Fruit fly (Drosophila melanogaster) whole organism, embryonic: Measurements from ENCODE around the gene Mst57Db.
A peak's percentile ranks its signal among the peaks of the same experiment; 100 is the strongest.

Experiments used
- BtbVII ChIP-seq: fragments of 200-800 bp; sonication (Bioruptor generic); optimal IDR thresholded peaks from 3 replicates; lab custom pipeline; 2017; ENCODE audit warnings: missing biosample characterization, mild to moderate bottlenecking, missing genetic modification characterization
- CG10209 ChIP-seq: fragments of 200-800 bp; sonication (Bioruptor generic); optimal IDR thresholded peaks from 3 replicates; lab custom pipeline; 2017; ENCODE audit warnings: missing biosample characterization, mild to moderate bottlenecking, missing genetic modification characterization, missing genetic modification reagents
- CG10565 ChIP-seq: fragments of 200-800 bp; sonication (Bioruptor generic); optimal IDR thresholded peaks from 3 replicates; lab custom pipeline; 2016; ENCODE audit warnings: missing biosample characterization, mild to moderate bottlenecking, missing genetic modification characterization
- CG11504 ChIP-seq: fragments of 200-800 bp; sonication (Bioruptor generic); optimal IDR thresholded peaks from 3 replicates; lab custom pipeline; 2019; ENCODE audit warnings: missing biosample characterization, mild to moderate bottlenecking, missing genetic modification characterization, moderate library complexity
- CG11560 ChIP-seq: fragments of 200-800 bp; sonication (Bioruptor generic); IDR thresholded peaks from 3 replicates; pipeline ENCODE4 v1.3.6; 2022; ENCODE audit warnings: missing biosample characterization, missing genetic modification characterization
- CG11723 ChIP-seq: fragments of 200-800 bp; sonication (Bioruptor generic); optimal IDR thresholded peaks from 2 replicates; lab custom pipeline; 2017; ENCODE audit warnings: missing biosample characterization, mild to moderate bottlenecking, missing genetic modification characterization
- CG12104 ChIP-seq: fragments of 200-800 bp; sonication (Bioruptor generic); optimal IDR thresholded peaks from 3 replicates; lab custom pipeline; 2016; ENCODE audit warnings: missing biosample characterization, missing genetic modification characterization
- CG13296 ChIP-seq: fragments of 200-800 bp; sonication (Bioruptor generic); optimal IDR thresholded peaks from 3 replicates; lab custom pipeline; 2018; ENCODE audit warnings: missing biosample characterization, mild to moderate bottlenecking, missing genetic modification characterization
- CG14860 ChIP-seq: fragments of 200-800 bp; sonication (Bioruptor generic); IDR thresholded peaks from 3 replicates; pipeline ENCODE4 v1.3.6; 2022; ENCODE audit warnings: missing biosample characterization, missing genetic modification characterization; ENCODE audit not compliant: partially characterized antibody
- CG14965 ChIP-seq: fragments of 200-800 bp; sonication (Bioruptor generic); optimal IDR thresholded peaks from 2 replicates; lab custom pipeline; 2016; ENCODE audit warnings: missing biosample characterization, missing genetic modification characterization, borderline replicate concordance
- CG15514 ChIP-seq: fragments of 200-800 bp; sonication (Bioruptor generic); optimal IDR thresholded peaks from 3 replicates; lab custom pipeline; 2017; ENCODE audit warnings: missing biosample characterization, missing genetic modification characterization, mild to moderate bottlenecking, moderate library complexity, missing genetic modification reagents
- CG17328 ChIP-seq: fragments of 200-800 bp; sonication (Bioruptor generic); IDR thresholded peaks from 2 replicates; pipeline ENCODE4 v1.3.6; 2022; ENCODE audit warnings: missing biosample characterization, missing genetic modification characterization
- CG17612 ChIP-seq: fragments of 200-800 bp; sonication (Bioruptor generic); IDR thresholded peaks from 2 replicates; pipeline ENCODE4 v1.3.6; 2022; ENCODE audit warnings: missing biosample characterization, missing genetic modification characterization
- CG17802 ChIP-seq: fragments of 200-800 bp; sonication (Bioruptor generic); optimal IDR thresholded peaks from 2 replicates; lab custom pipeline; 2018; ENCODE audit warnings: missing biosample characterization, mild to moderate bottlenecking, missing genetic modification characterization, moderate library complexity
- CG18619 ChIP-seq: fragments of 200-800 bp; sonication (Bioruptor generic); optimal IDR thresholded peaks from 3 replicates; lab custom pipeline; 2017; ENCODE audit warnings: missing biosample characterization, mild to moderate bottlenecking, missing genetic modification characterization
- CG2120 ChIP-seq: fragments of 200-800 bp; sonication (Bioruptor generic); optimal IDR thresholded peaks from 3 replicates; lab custom pipeline; 2016; ENCODE audit warnings: missing biosample characterization, missing genetic modification characterization
- CG30431 ChIP-seq: fragments of 200-800 bp; sonication (Bioruptor generic); optimal IDR thresholded peaks from 2 replicates; lab custom pipeline; 2017; ENCODE audit warnings: missing biosample characterization, missing genetic modification characterization
- CG3065 ChIP-seq: fragments of 200-800 bp; sonication (Bioruptor generic); optimal IDR thresholded peaks from 2 replicates; lab custom pipeline; 2016; ENCODE audit warnings: missing biosample characterization, missing genetic modification characterization
- CG3281 ChIP-seq: fragments of 200-800 bp; sonication (Bioruptor generic); optimal IDR thresholded peaks from 3 replicates; lab custom pipeline; 2017; ENCODE audit warnings: missing biosample characterization, mild to moderate bottlenecking, missing genetic modification characterization
- CG33213 ChIP-seq: fragments of 200-800 bp; sonication (Bioruptor generic); optimal IDR thresholded peaks from 3 replicates; lab custom pipeline; 2016; ENCODE audit warnings: missing biosample characterization, missing genetic modification characterization
- CG7372 ChIP-seq: fragments of 200-800 bp; sonication (Bioruptor generic); IDR thresholded peaks from 2 replicates; pipeline ENCODE4 v1.3.6; 2022; ENCODE audit warnings: missing biosample characterization, missing genetic modification characterization
- CG8478 ChIP-seq: fragments of >200 bp; optimal IDR thresholded peaks from 2 replicates; lab custom pipeline; 2018
- CG8944 ChIP-seq: fragments of 200-800 bp; sonication (Bioruptor generic); optimal IDR thresholded peaks from 3 replicates; lab custom pipeline; 2016; ENCODE audit warnings: missing biosample characterization, missing genetic modification characterization
- CTCF ChIP-seq: fragments of 200-800 bp; sonication (Bioruptor generic); optimal IDR thresholded peaks from 2 replicates; lab custom pipeline; 2017; ENCODE audit warnings: missing biosample characterization, mild to moderate bottlenecking, missing genetic modification characterization, moderate library complexity
- Dbx ChIP-seq: fragments of 200-800 bp; sonication (Bioruptor generic); IDR thresholded peaks from 3 replicates; pipeline ENCODE4 v1.3.6; 2022; ENCODE audit warnings: missing biosample characterization, missing genetic modification characterization
- Dp ChIP-seq: fragments of 200-800 bp; sonication (Bioruptor generic); optimal IDR thresholded peaks from 2 replicates; lab custom pipeline; 2018; ENCODE audit warnings: missing biosample characterization, mild to moderate bottlenecking, missing genetic modification characterization, moderate library complexity
- Ets97D ChIP-seq: fragments of 200-800 bp; sonication (Bioruptor generic); optimal IDR thresholded peaks from 3 replicates; lab custom pipeline; 2016; ENCODE audit warnings: missing biosample characterization, missing genetic modification characterization
- Hr3 ChIP-seq: fragments of 200-800 bp; sonication (Bioruptor generic); optimal IDR thresholded peaks from 3 replicates; lab custom pipeline; 2016; ENCODE audit warnings: missing biosample characterization, missing genetic modification characterization
- MBD-R2 ChIP-seq: fragments of 200-800 bp; sonication (Bioruptor generic); IDR thresholded peaks from 2 replicates; pipeline ENCODE4 v1.3.6; 2022; ENCODE audit warnings: missing biosample characterization, missing genetic modification characterization
- Nf-YA ChIP-seq: fragments of 200-800 bp; sonication (Bioruptor generic); IDR thresholded peaks from 2 replicates; pipeline ENCODE4 v1.3.6; 2022; ENCODE audit warnings: missing biosample characterization, missing genetic modification characterization
- Stat92E ChIP-seq, 3 experiments: fragments of >200 bp in 2 of 3; fragments of 200-800 bp in 1 of 3; sonication (Bioruptor generic) in 1 of 3; optimal IDR thresholded peaks; 2 replicates each; lab custom pipeline; 2017 to 2019; ENCODE audit warnings: missing biosample characterization in 3 of 3, missing genetic modification characterization in 3 of 3, mild to moderate bottlenecking in 1 of 3, moderate library complexity in 1 of 3
- chinmo ChIP-seq: fragments of 200-800 bp; sonication (Bioruptor generic); IDR thresholded peaks from 4 replicates; pipeline ENCODE4 v1.3.6; 2022; ENCODE audit warnings: missing biosample characterization, missing genetic modification characterization; ENCODE audit not compliant: partially characterized antibody
- disco-r ChIP-seq: fragments of 200-800 bp; sonication (Bioruptor generic); optimal IDR thresholded peaks from 2 replicates; lab custom pipeline; 2016; ENCODE audit warnings: missing biosample characterization, missing genetic modification characterization
- emc ChIP-seq: fragments of 200-800 bp; sonication (Bioruptor generic); optimal IDR thresholded peaks from 2 replicates; lab custom pipeline; 2016; ENCODE audit warnings: missing biosample characterization, missing genetic modification characterization
- ewg ChIP-seq: fragments of 200-800 bp; sonication (Bioruptor generic); optimal IDR thresholded peaks from 3 replicates; lab custom pipeline; 2017; ENCODE audit warnings: mild to moderate bottlenecking, missing biosample characterization, missing genetic modification reagents, missing genetic modification characterization
- fd3F ChIP-seq: fragments of 200-800 bp; sonication (Bioruptor generic); optimal IDR thresholded peaks from 2 replicates; lab custom pipeline; 2018; ENCODE audit warnings: missing biosample characterization, mild to moderate bottlenecking, missing genetic modification characterization, moderate library complexity
- ham ChIP-seq: fragments of 200-800 bp; sonication (Bioruptor generic); IDR thresholded peaks from 2 replicates; pipeline ENCODE4 v1.3.6; 2022; ENCODE audit warnings: missing biosample characterization, missing genetic modification characterization
- hkb ChIP-seq, 2 experiments: fragments of 200-800 bp in 1 of 2; fragments of >200 bp in 1 of 2; sonication (Bioruptor generic) in 1 of 2; IDR thresholded peaks in 1 of 2; optimal IDR thresholded peaks in 1 of 2; 2 replicates each; pipeline versions ENCODE4 v1.3.6 to Lab custom; 2017 to 2022; ENCODE audit warnings: missing biosample characterization in 1 of 2, missing genetic modification characterization in 1 of 2
- jigr1 ChIP-seq: fragments of 200-800 bp; sonication (Bioruptor generic); IDR thresholded peaks from 3 replicates; pipeline ENCODE4 v1.3.6; 2022; ENCODE audit warnings: missing biosample characterization, missing genetic modification characterization
- lab ChIP-seq: fragments of 200-800 bp; sonication (Bioruptor generic); optimal IDR thresholded peaks from 3 replicates; lab custom pipeline; 2017; ENCODE audit warnings: missing biosample characterization, missing genetic modification characterization, mild to moderate bottlenecking, moderate library complexity, missing genetic modification reagents
- p53 ChIP-seq: fragments of 200-800 bp; sonication (Bioruptor generic); optimal IDR thresholded peaks from 2 replicates; lab custom pipeline; 2016; ENCODE audit warnings: missing biosample characterization, missing genetic modification characterization
- phol ChIP-seq: fragments of 200-800 bp; sonication (Bioruptor generic); optimal IDR thresholded peaks from 3 replicates; lab custom pipeline; 2018; ENCODE audit warnings: missing biosample characterization, mild to moderate bottlenecking, missing genetic modification characterization, moderate library complexity
- sens ChIP-seq: fragments of 200-800 bp; sonication (Bioruptor generic); peaks from one replicate; lab custom pipeline; 2016; ENCODE audit warnings: missing biosample characterization, missing genetic modification characterization
- sens-2 ChIP-seq: fragments of 200-800 bp; sonication (Bioruptor generic); IDR thresholded peaks from 2 replicates; pipeline ENCODE4 v1.3.6; 2022; ENCODE audit warnings: missing biosample characterization, missing genetic modification characterization
- sna ChIP-seq: fragments of 200-800 bp; sonication (Bioruptor generic); IDR thresholded peaks from 2 replicates; pipeline ENCODE4 v1.3.6; 2022; ENCODE audit warnings: missing biosample characterization, missing genetic modification characterization; ENCODE audit not compliant: partially characterized antibody
- unpg ChIP-seq: fragments of 200-800 bp; sonication (Bioruptor generic); optimal IDR thresholded peaks from 3 replicates; lab custom pipeline; 2018; ENCODE audit warnings: missing biosample characterization, mild to moderate bottlenecking, missing genetic modification characterization, moderate library complexity
- vnd ChIP-seq: fragments of 200-800 bp; sonication (Bioruptor generic); IDR thresholded peaks from 3 replicates; pipeline ENCODE4 v1.3.6; 2022; ENCODE audit warnings: missing biosample characterization, missing genetic modification characterization; ENCODE audit not compliant: partially characterized antibody
- wdn ChIP-seq: fragments of 200-800 bp; sonication (Bioruptor generic); IDR thresholded peaks from 2 replicates; pipeline ENCODE4 v1.3.6; 2022; ENCODE audit warnings: missing biosample characterization, missing genetic modification characterization
- yki ChIP-seq: fragments of >200 bp; optimal IDR thresholded peaks from 3 replicates; lab custom pipeline; 2018
- zen2 ChIP-seq: fragments of 200-800 bp; sonication (Bioruptor generic); IDR thresholded peaks from 3 replicates; pipeline ENCODE4 v1.3.6; 2022; ENCODE audit warnings: missing biosample characterization, missing genetic modification characterization; ENCODE audit not compliant: partially characterized antibody

The Mst57Db gene

DNA sequence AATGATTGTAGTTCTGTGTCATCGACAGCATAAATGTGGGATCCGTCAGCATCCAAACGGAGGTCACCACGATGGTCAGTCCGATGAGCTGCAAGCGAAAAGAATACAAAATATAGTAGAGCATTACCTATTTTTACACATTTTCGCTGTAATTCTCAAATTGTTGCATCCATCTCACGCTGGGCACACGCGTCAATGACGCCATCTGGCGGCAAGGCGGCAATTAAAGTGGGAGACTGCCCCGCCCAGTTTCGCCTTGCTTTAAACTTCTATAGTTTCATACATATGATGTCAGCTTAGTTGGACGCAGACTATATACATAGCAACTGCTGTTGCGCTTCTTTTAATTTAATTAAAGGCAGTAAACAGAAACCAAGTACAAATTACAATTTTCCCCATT lies 45.9 kb upstream of the Mst57Db start:
- TF ChIP-seq sens-2 (GFP tag; lab: Robert Waterston, UW) = no peak
- peak; percentile 86 for TF ChIP-seq CTCF (GFP tag; lab: Kevin White, UChicago)
- no peak for TF ChIP-seq CG14860 (GFP tag; lab: Robert Waterston, UW)
- TF ChIP-seq CG11723 (GFP tag; lab: Kevin White, UChicago) = no peak
- TF ChIP-seq sens (GFP tag; lab: Kevin White, UChicago) = peak; percentile 14
- TF ChIP-seq CG17802 (tag; lab: Kevin White, UChicago) = no peak

DNA sequence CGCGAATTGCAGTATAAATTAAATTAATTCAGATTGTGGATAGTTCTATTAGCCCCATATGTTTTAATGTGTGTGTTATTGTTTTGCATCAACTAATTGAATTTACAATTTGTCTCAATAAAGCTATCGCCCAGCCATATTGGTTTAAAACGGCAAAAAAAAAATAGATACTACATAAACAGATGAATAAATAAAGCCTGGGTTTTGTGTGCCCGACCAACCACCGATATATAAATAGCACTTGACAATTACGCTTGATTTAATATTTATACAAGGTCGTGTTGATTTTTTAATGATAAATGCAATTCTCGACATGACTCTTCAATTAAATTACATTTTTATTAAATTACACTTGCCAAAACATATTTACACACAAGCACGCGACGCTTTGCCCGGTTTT lies 39.7 kb upstream of the Mst57Db start:
- TF ChIP-seq emc (GFP tag; lab: Kevin White, UChicago) = no peak
- TF ChIP-seq chinmo = no peak
- no peak for TF ChIP-seq wdn (GFP tag; lab: Robert Waterston, UW)
- peak; percentile 31 for TF ChIP-seq CG2120 (GFP tag; lab: Kevin White, UChicago)
- no peak for TF ChIP-seq disco-r (GFP tag; lab: Kevin White, UChicago)
- no peak for TF ChIP-seq zen2 (GFP tag; lab: Robert Waterston, UW)
- no peak for TF ChIP-seq Hr3 (GFP tag; lab: Kevin White, UChicago)
- TF ChIP-seq Dbx (GFP tag; lab: Robert Waterston, UW) = no peak
- TF ChIP-seq yki (lab: Kevin White, UChicago) = no peak
- TF ChIP-seq CG14965 (GFP tag; lab: Kevin White, UChicago) = no peak
- TF ChIP-seq CG12104 (GFP tag; lab: Kevin White, UChicago) = no peak
- TF ChIP-seq CG13296 (GFP tag; lab: Kevin White, UChicago) = peak; percentile 32
- no peak for TF ChIP-seq MBD-R2 (GFP tag; lab: Robert Waterston, UW)
- no peak for TF ChIP-seq CG3065
- peak; percentile 37 for TF ChIP-seq fd3F (GFP tag; lab: Kevin White, UChicago)
- TF ChIP-seq Dp (GFP tag; lab: Kevin White, UChicago) = no peak
- no peak for TF ChIP-seq unpg
- no peak for TF ChIP-seq CG30431 (GFP tag; lab: Kevin White, UChicago)
- peak; percentile 67 for TF ChIP-seq CG15514 (GFP tag; lab: Kevin White, UChicago)
- TF ChIP-seq CG17612 (GFP tag; lab: Robert Waterston, UW) = no peak
- TF ChIP-seq CG10565 (GFP tag; lab: Kevin White, UChicago) = no peak
- TF ChIP-seq CG33213 = no peak
- TF ChIP-seq CG7372 (GFP tag; lab: Robert Waterston, UW) = no peak
- peak; percentile 51 for TF ChIP-seq CG3281 (GFP tag; lab: Kevin White, UChicago)
- TF ChIP-seq BtbVII (GFP tag; lab: Kevin White, UChicago) = peak; percentile 28
- TF ChIP-seq CG11504 = no peak
- no peak for TF ChIP-seq Nf-YA (GFP tag; lab: Robert Waterston, UW)
- no peak for TF ChIP-seq vnd
- no peak for TF ChIP-seq CG18619 (GFP tag; lab: Kevin White, UChicago)
- no peak for TF ChIP-seq jigr1
- TF ChIP-seq CG8478 (lab: Kevin White, UChicago) = no peak
- no peak for TF ChIP-seq Ets97D
- TF ChIP-seq CG8944 = no peak
- no peak for TF ChIP-seq hkb (optimal IDR thresholded peaks at IDR 0.05; lab: Kevin White, UChicago)
- no peak for TF ChIP-seq hkb (GFP tag; IDR thresholded peaks at IDR 0.05; lab: Robert Waterston, UW)
- TF ChIP-seq CG17328 (GFP tag; lab: Robert Waterston, UW) = no peak
- TF ChIP-seq lab = peak; percentile 68
- TF ChIP-seq Stat92E (GFP tag; optimal IDR thresholded peaks at IDR 0.05; lab: Kevin White, UChicago) = no peak
- no peak for TF ChIP-seq phol
- no peak for TF ChIP-seq CG10209
- no peak for TF ChIP-seq ham (GFP tag; lab: Robert Waterston, UW)
- TF ChIP-seq ewg (GFP tag; lab: Kevin White, UChicago) = no peak
- TF ChIP-seq sna (GFP tag; lab: Robert Waterston, UW) = no peak
- TF ChIP-seq p53 (GFP tag; lab: Kevin White, UChicago) = no peak
- no peak for TF ChIP-seq CG11560
